Worm (Caenorhabditis elegans) whole organism, L2 larva: ENCODE results near the gene math-39.

ENCODE experiments used
- R02D3.7 ChIP-seq: fragments of 150-350 bp; optimal IDR thresholded peaks from 2 replicates; lab custom pipeline; 2014; ENCODE audit warnings: missing biosample characterization, missing genetic modification characterization
- ZK546.5 ChIP-seq: sonication (generic microtip); optimal IDR thresholded peaks from 2 replicates; lab custom pipeline; 2017; ENCODE audit warnings: missing biosample characterization, missing genetic modification characterization
- aly-2 ChIP-seq: fragments of 150-350 bp; optimal IDR thresholded peaks from 2 replicates; lab custom pipeline; 2014; ENCODE audit warnings: missing biosample characterization, missing genetic modification characterization
- ama-1 ChIP-seq: fragments of 150-350 bp; optimal IDR thresholded peaks from 2 replicates; lab custom pipeline; 2018; ENCODE audit warnings: inconsistent platforms
- fos-1 ChIP-seq: fragments of 150-350 bp; optimal IDR thresholded peaks from 2 replicates; lab custom pipeline; 2014; ENCODE audit warnings: missing biosample characterization, missing genetic modification characterization
- lin-39 ChIP-seq: fragments of 150-350 bp; optimal IDR thresholded peaks from 2 replicates; lab custom pipeline; 2014; ENCODE audit warnings: missing biosample characterization, missing genetic modification reagents, missing genetic modification characterization
- lsy-2 ChIP-seq, 2 experiments: fragments of 150-350 bp in 1 of 2; sonication (generic microtip) in 1 of 2; optimal IDR thresholded peaks; 2 replicates each; lab custom pipeline; 2014 to 2017; ENCODE audit warnings: missing biosample characterization in 2 of 2, missing genetic modification characterization in 2 of 2
- nhr-11 ChIP-seq: fragments of 150-350 bp; optimal IDR thresholded peaks from 2 replicates; lab custom pipeline; 2014; ENCODE audit warnings: missing biosample characterization, missing genetic modification characterization
- nhr-129 ChIP-seq: fragments of 150-350 bp; optimal IDR thresholded peaks from 2 replicates; lab custom pipeline; 2014; ENCODE audit warnings: missing biosample characterization, missing genetic modification characterization
- nhr-77 ChIP-seq: fragments of 150-350 bp; optimal IDR thresholded peaks from 2 replicates; lab custom pipeline; 2014; ENCODE audit warnings: missing biosample characterization, missing genetic modification characterization

DNA sequence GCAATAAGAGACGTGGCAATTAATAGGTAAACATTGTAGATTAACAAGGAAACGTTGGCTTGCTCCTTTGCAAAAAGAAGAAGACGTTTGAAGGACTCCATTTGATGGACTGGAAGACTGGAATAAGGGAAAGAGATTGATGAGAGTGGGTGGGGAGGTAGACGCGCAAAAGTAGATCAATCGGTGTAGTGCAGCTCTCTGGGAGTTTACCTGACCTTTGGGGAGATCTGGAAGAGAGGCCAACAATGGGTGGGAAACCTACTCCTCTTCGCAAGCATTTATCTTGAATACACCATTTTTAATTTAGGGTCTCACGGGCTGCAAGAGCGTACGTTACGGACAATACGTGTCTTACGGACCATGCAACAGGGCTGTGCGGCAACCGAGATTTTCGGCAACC is 25.8 kb upstream of the math-39 start, which contains the start of gene C08F1.12:
- no peak for TF ChIP-seq aly-2 (tag; lab: Kevin White, UChicago)
- TF ChIP-seq R02D3.7: no peak
- TF ChIP-seq lin-39 (tag; lab: Kevin White, UChicago): no peak
- TF ChIP-seq nhr-11: no peak
- no peak for TF ChIP-seq lsy-2 (tag; optimal IDR thresholded peaks at IDR 0.05; lab: Kevin White, UChicago)
- TF ChIP-seq ama-1 (lab: Kevin White, UChicago): no peak
- no peak for TF ChIP-seq fos-1
- no peak for TF ChIP-seq nhr-77 (tag; lab: Kevin White, UChicago)
- TF ChIP-seq ZK546.5: no peak
- no peak for TF ChIP-seq nhr-129 (tag; lab: Kevin White, UChicago)
